Fruit fly (Drosophila melanogaster) ovary, adult (tissue): ENCODE measurements around the gene Agpat1.
A peak's percentile ranks its signal among the peaks of the same experiment; 100 is the strongest.

Experiments used
- CG17801 ChIP-seq: fragments of 200-800 bp; optimal IDR thresholded peaks from 2 replicates; lab custom pipeline; 2019; ENCODE audit warnings: missing biosample characterization, mild to moderate bottlenecking, missing genetic modification characterization, moderate library complexity; ENCODE audit not compliant: partially characterized antibody

The Agpat1 gene

DNA sequence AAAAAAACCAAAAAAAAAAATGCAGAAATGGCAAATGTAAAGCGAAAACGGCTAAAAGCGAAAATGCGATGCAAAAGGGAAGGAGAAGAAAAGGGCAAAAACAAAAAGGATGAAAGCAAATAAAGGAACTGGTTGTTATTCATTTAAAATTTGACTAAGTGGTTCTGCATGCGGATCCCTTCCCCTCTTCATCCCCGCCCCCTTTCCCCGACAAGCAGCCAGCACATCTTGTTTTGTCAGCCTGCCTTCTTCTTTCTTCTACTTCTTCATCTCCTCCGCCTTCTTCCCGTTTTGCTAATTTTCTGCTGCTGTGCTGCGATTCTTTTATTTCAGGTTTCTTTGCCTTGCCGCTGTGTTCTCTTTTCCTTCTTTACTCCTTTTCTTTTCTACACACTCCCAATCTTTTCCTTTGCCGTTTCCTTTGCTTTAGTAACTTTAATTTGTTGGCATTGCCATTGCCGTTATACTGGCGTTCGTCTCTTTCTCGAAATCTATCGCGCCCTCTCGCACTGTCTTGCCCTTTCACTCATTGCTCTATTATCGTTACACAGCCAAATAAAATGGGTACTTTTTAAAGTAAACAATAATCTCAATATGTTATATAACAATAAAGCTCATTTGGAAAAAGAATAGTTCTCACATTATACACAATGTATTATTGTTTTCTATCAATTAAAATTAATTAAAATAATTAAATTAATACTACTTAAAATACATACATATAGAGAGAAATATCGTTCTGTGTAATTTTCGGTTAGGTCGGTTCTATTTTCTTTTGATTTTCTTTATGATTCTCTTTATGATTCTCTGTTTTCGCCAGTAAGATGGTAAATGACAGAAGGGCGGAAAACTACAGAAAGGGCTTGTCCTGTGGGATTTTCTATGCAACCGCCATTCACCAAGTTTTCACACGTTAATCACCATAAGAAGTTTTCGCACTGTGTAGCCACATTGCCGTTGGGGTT is 17.0 kb upstream of the Agpat1 start:
- TF ChIP-seq CG17801 (GFP tag; lab: Kevin White, UChicago): peak; percentile 91

- TF ChIP-seq CG17801 (GFP tag; lab: Kevin White, UChicago): no peak
Measured at dm6 chrX:12748967-12749366, 16.1 kb upstream of the Agpat1 start.

- TF ChIP-seq CG17801 (GFP tag; lab: Kevin White, UChicago): peak; percentile 91
Measured at dm6 chrX:12749891-12750581, 15.0 kb upstream of the Agpat1 start.

DNA sequence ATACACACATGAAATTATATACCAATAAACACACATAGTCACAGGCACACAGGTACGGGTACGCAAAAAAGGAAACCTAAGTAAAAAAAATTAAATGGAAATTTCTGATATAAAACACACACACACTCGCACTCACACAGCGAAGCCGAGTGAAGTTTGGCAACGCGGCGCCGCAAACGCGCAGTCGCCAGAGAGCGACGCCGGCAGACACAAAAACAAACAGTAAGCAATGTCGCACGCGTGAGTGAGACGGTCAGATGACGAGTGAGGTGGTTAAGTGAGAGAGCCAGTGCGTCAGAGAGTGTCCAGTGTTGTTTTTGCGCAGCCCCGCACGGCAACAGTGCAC is 14.5 kb upstream of the Agpat1 start:
- TF ChIP-seq CG17801 (GFP tag; lab: Kevin White, UChicago): no peak

dm6 chrX:12750928-12751631 is 14.0 kb upstream of the Agpat1 start:
- TF ChIP-seq CG17801 (GFP tag; lab: Kevin White, UChicago): peak; percentile 100

- TF ChIP-seq CG17801 (GFP tag; lab: Kevin White, UChicago): no peak
Measured at dm6 chrX:12751786-12752187, 13.3 kb upstream of the Agpat1 start.

dm6 chrX:12752196-12752595 is 12.9 kb upstream of the Agpat1 start:
- peak; percentile 99 for TF ChIP-seq CG17801 (GFP tag; lab: Kevin White, UChicago)

DNA sequence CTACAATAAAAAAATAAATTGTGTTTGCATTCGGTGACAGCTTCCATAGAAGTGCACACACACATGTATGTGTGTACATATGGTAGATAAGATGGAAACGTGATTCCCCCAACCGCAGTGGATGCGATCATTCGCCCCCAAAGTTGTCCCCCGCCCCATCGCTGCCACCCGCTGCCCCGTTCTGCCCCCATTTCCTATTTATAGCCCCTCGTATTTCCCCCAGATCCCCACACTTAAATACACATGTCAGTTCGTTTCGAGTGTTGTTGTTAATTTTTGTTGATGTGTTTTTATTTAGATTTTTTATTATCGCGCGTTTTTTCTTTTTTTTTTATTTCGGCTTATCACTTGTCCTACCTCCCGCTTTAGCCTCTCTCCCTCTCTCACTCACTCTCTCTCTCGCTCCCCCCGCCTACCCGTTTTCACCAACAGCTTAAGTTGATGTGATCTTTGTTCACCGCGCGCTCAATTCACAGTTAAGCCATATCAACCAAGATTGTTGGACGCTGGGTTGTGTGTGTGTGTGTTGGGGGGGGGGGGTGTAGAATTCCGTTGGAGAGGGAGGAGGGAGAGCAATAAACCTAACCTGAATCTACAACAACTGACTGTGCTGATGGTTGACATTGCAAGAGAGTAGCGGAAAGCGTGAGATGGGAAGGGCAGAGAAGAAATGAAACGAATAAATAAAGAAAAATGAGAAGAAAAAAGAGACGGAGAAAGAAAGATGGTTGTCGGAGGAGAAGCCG is 11.3 kb upstream of the Agpat1 start:
- no peak for TF ChIP-seq CG17801 (GFP tag; lab: Kevin White, UChicago)

DNA sequence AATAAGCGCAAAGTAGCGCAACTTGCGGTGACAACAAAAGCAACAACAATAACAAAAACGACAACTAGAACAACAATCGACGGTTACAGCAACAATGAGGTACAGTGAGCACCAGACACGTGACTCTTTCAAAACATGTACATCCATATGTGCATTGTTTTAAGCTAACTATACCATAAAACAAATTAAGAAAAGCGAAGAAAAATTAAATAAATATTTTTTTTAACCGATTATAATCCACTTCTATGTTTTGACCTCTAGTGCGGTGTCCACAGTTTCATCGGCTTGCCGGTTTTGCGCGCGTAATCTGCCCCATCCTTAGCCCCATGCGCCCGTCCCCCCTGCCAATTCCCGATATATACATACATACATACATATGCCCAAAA is 10.7 kb upstream of the Agpat1 start:
- peak; percentile 94 for TF ChIP-seq CG17801 (GFP tag; lab: Kevin White, UChicago)

- TF ChIP-seq CG17801 (GFP tag; lab: Kevin White, UChicago): peak; percentile 93
Measured at dm6 chrX:12755017-12755563, 10.0 kb upstream of the Agpat1 start.

dm6 chrX:12755600-12756373 is 9.3 kb upstream of the Agpat1 start:
- TF ChIP-seq CG17801 (GFP tag; lab: Kevin White, UChicago): peak; percentile 31

dm6 chrX:12756374-12756721 is 8.7 kb upstream of the Agpat1 start:
- TF ChIP-seq CG17801 (GFP tag; lab: Kevin White, UChicago): no peak

- peak; percentile 90 for TF ChIP-seq CG17801 (GFP tag; lab: Kevin White, UChicago)
Measured at dm6 chrX:12757075-12757474, 8.0 kb upstream of the Agpat1 start.

dm6 chrX:12759162-12759561 is 5.9 kb upstream of the Agpat1 start:
- TF ChIP-seq CG17801 (GFP tag; lab: Kevin White, UChicago): no peak
